Worm (Caenorhabditis elegans): ENCODE measurements around the gene znf-706.
A peak's percentile ranks its signal among the peaks of the same experiment; 100 is the strongest.

The znf-706 gene

DNA sequence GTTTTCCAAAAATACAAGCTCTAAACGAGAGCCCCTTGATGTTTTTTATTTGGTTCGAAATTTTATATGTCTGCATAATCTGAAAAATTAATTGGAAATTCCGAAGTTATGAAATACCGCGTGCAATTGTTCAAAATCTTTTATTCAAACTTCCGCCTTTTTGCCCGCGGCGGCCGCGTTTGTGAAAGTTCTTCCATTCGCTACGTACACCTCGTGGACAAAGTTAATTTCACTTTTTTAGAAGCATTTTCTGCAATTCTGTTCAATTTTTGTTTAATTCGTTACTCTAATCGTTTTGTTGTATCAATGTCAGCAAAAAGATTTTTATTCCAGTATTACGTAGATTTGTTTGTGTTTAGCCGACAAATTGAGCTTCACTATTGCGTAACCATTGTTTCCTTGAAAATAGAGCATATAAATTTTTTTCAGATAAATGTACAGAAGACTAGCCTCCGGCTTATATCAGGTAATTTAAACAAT is 21.7 kb downstream of the znf-706 start, which contains the start of gene mppb-1:
Gene mppb-1 (plus strand): TSS at position 430 of the 480 bp plus-strand sequence.
- TF ChIP-seq nhr-23 (tag; optimal IDR thresholded peaks at IDR 0.05) (peak; percentile 86), egl-27 (tag; optimal IDR thresholded peaks at IDR 0.05) (no peak), hmg-11 (tag; optimal IDR thresholded peaks at IDR 0.05) (peak; percentile 42), nhr-12 (tag; optimal IDR thresholded peaks at IDR 0.05) (no peak), unc-62 (GFP tag; optimal IDR thresholded peaks at IDR 0.05) (no peak), ama-1 (optimal IDR thresholded peaks at IDR 0.05) (no peak), nhr-43 (tag; optimal IDR thresholded peaks at IDR 0.05; ENCODE audit: poor library complexity, severe bottlenecking) (peak; percentile 96), skn-1 (tag; optimal IDR thresholded peaks at IDR 0.05) (no peak), ztf-11 (tag; optimal IDR thresholded peaks at IDR 0.05) (no peak), fkh-10 (GFP tag; optimal IDR thresholded peaks at IDR 0.05) (peak; percentile 71), fkh-2 (tag; optimal IDR thresholded peaks at IDR 0.05) (no peak), lin-39 (tag; optimal IDR thresholded peaks at IDR 0.05) (peak; percentile 64), daf-12 (tag; optimal IDR thresholded peaks at IDR 0.05) (no peak), nhr-76 (tag; optimal IDR thresholded peaks at IDR 0.05) (no peak), pha-4 (tag; optimal IDR thresholded peaks at IDR 0.05) (peak; percentile 79), ceh-16 (tag; optimal IDR thresholded peaks at IDR 0.05) (no peak), ceh-82 (tag; optimal IDR thresholded peaks at IDR 0.05) (no peak), nhr-28 (tag; optimal IDR thresholded peaks at IDR 0.05) (no peak), aly-2 (tag; optimal IDR thresholded peaks at IDR 0.05) (no peak), snpc-4 (tag; optimal IDR thresholded peaks at IDR 0.05) (peak; percentile 78), elt-3 (tag; optimal IDR thresholded peaks at IDR 0.05) (no peak), elt-1 (tag; optimal IDR thresholded peaks at IDR 0.05) (no peak), nfya-1 (tag; optimal IDR thresholded peaks at IDR 0.05; ENCODE audit: insufficient read depth) (peak; percentile 80), mml-1 (tag; optimal IDR thresholded peaks at IDR 0.05) (no peak), ztf-4 (tag; optimal IDR thresholded peaks at IDR 0.05) (no peak), nhr-237 (tag; optimal IDR thresholded peaks at IDR 0.05) (no peak), tbx-2 (tag; optimal IDR thresholded peaks at IDR 0.05) (no peak), elt-2 (tag; optimal IDR thresholded peaks at IDR 0.05) (peak; percentile 35), ceh-9 (tag; optimal IDR thresholded peaks at IDR 0.05) (no peak), lsy-12 (tag; optimal IDR thresholded peaks at IDR 0.05) (peak; percentile 64), nhr-67 (tag; optimal IDR thresholded peaks at IDR 0.05) (no peak), fos-1 (tag; optimal IDR thresholded peaks at IDR 0.05) (no peak), unc-39 (tag; optimal IDR thresholded peaks at IDR 0.05) (no peak), ceh-28 (tag; optimal IDR thresholded peaks at IDR 0.05) (no peak), eor-1 (tag; optimal IDR thresholded peaks at IDR 0.05) (no peak), ZK546.5 (tag; optimal IDR thresholded peaks at IDR 0.05) (no peak), jun-1 (tag; optimal IDR thresholded peaks at IDR 0.05) (peak; percentile 29), R02D3.7 (tag; optimal IDR thresholded peaks at IDR 0.05) (peak; percentile 54), lin-15B (tag; optimal IDR thresholded peaks at IDR 0.05) (peak; percentile 72), zag-1 (tag; optimal IDR thresholded peaks at IDR 0.05) (no peak), pqm-1 (tag; optimal IDR thresholded peaks at IDR 0.05) (peak; percentile 9), nhr-25 (tag; optimal IDR thresholded peaks at IDR 0.05) (peak; percentile 80), sea-2 (GFP tag; optimal IDR thresholded peaks at IDR 0.05) (no peak), mdl-1 (tag; optimal IDR thresholded peaks at IDR 0.05) (no peak), nhr-77 (tag; optimal IDR thresholded peaks at IDR 0.05) (no peak), egl-5 (tag; optimal IDR thresholded peaks at IDR 0.05) (no peak), nhr-11 (tag; optimal IDR thresholded peaks at IDR 0.05) (no peak)

DNA sequence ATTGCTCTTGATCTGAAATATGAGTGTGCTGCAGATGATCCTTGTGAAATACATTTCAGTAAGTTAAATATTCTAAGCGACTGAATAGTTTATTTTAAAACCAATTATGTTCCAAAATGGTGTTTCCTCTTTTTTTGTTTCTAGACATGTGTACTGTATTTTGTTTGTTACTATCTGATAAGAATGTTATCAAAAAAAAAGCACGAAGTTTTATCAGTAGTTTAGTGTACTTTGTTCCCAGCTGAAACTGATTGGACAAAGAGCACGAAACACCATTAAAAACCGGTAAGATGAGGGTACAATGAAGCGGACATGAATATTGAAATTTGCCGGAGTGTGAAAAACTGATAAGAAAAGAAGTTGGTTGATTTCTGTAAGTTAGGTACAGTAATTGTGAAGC is 25.8 kb downstream of the znf-706 start:
- TF ChIP-seq pha-4 (tag; optimal IDR thresholded peaks at IDR 0.05) (peak; percentile 30), unc-39 (tag; optimal IDR thresholded peaks at IDR 0.05) (no peak), nfya-1 (tag; optimal IDR thresholded peaks at IDR 0.05; ENCODE audit: insufficient read depth) (no peak), elt-2 (tag; optimal IDR thresholded peaks at IDR 0.05) (peak; percentile 82), pqm-1 (tag; optimal IDR thresholded peaks at IDR 0.05) (peak; percentile 84)
